Fruit fly (Drosophila melanogaster): ENCODE data around the gene CG13405.

dm6 chr3L:109058-109457, 33.9 kb upstream of the CG13405 start:
- TF ChIP-seq Sin3A (optimal IDR thresholded peaks at IDR 0.05): no peak
- TF ChIP-seq ttk (optimal IDR thresholded peaks at IDR 0.05): no peak

Measured in Kc167 (cell line).